Worm (Caenorhabditis elegans) whole organism, L2 larva: ENCODE data around the gene mtrf-1L.

Source experiments
- ZK546.5 ChIP-seq: sonication (generic microtip); optimal IDR thresholded peaks from 2 replicates; lab custom pipeline; 2017; ENCODE audit warnings: missing biosample characterization, missing genetic modification characterization
- alr-1 ChIP-seq: fragments of 150-350 bp; optimal IDR thresholded peaks from 2 replicates; lab custom pipeline; 2014; ENCODE audit warnings: missing biosample characterization, missing genetic modification characterization
- aly-2 ChIP-seq: fragments of 150-350 bp; optimal IDR thresholded peaks from 2 replicates; lab custom pipeline; 2014; ENCODE audit warnings: missing biosample characterization, missing genetic modification characterization
- blmp-1 ChIP-seq: sonication (generic microtip); optimal IDR thresholded peaks from 2 replicates; lab custom pipeline; 2017; ENCODE audit warnings: missing genetic modification characterization, mild to moderate bottlenecking, missing compliant biosample characterization, antibody characterized with exemption, moderate library complexity; ENCODE audit not compliant: insufficient read depth
- ceh-82 ChIP-seq: fragments of 150-350 bp; optimal IDR thresholded peaks from 2 replicates; lab custom pipeline; 2014; ENCODE audit warnings: missing biosample characterization, missing genetic modification characterization
- elt-1 ChIP-seq: fragments of 150-350 bp; optimal IDR thresholded peaks from 2 replicates; lab custom pipeline; 2014; ENCODE audit warnings: missing biosample characterization, missing genetic modification characterization
- nhr-11 ChIP-seq: fragments of 150-350 bp; optimal IDR thresholded peaks from 2 replicates; lab custom pipeline; 2014; ENCODE audit warnings: missing biosample characterization, missing genetic modification characterization
- nhr-12 ChIP-seq: fragments of 150-350 bp; optimal IDR thresholded peaks from 2 replicates; lab custom pipeline; 2014; ENCODE audit warnings: missing biosample characterization, missing genetic modification characterization
- nhr-21 ChIP-seq: fragments of 150-350 bp; optimal IDR thresholded peaks from 2 replicates; lab custom pipeline; 2014; ENCODE audit warnings: missing biosample characterization, missing genetic modification characterization
- nhr-237 ChIP-seq: fragments of 150-350 bp; optimal IDR thresholded peaks from 2 replicates; lab custom pipeline; 2014; ENCODE audit warnings: missing biosample characterization, missing genetic modification characterization
- skn-1 ChIP-seq: sonication (generic microtip); optimal IDR thresholded peaks from 2 replicates; lab custom pipeline; 2017; ENCODE audit warnings: missing biosample characterization, missing genetic modification characterization
- unc-55 ChIP-seq: fragments of 150-350 bp; sonication (generic microtip); optimal IDR thresholded peaks from 3 replicates; lab custom pipeline; 2014; ENCODE audit warnings: missing biosample characterization, missing genetic modification reagents, missing genetic modification characterization
- unc-62 ChIP-seq: fragments of 150-350 bp; optimal IDR thresholded peaks from 2 replicates; lab custom pipeline; 2014; ENCODE audit warnings: missing biosample characterization, missing genetic modification reagents, missing genetic modification characterization
- ztf-4 ChIP-seq: fragments of 150-350 bp; optimal IDR thresholded peaks from 2 replicates; lab custom pipeline; 2014; ENCODE audit warnings: missing biosample characterization, missing genetic modification characterization

- TF ChIP-seq nhr-12 (tag; lab: Kevin White, UChicago), result no peak
- no peak for TF ChIP-seq ztf-4 (tag; lab: Kevin White, UChicago)
- TF ChIP-seq skn-1, result no peak
- TF ChIP-seq nhr-21 (tag; lab: Kevin White, UChicago), result no peak
- TF ChIP-seq nhr-11, result no peak
- TF ChIP-seq nhr-237 (tag; lab: Kevin White, UChicago), result no peak
- TF ChIP-seq ZK546.5 (tag; lab: Kevin White, UChicago), result no peak
- no peak for TF ChIP-seq unc-62 (GFP tag; lab: Kevin White, UChicago)
- TF ChIP-seq unc-55 (GFP tag; lab: Kevin White, UChicago), result no peak
- no peak for TF ChIP-seq blmp-1 (tag; lab: Kevin White, UChicago)
- no peak for TF ChIP-seq ceh-82 (tag; lab: Kevin White, UChicago)
- TF ChIP-seq elt-1 (tag; lab: Kevin White, UChicago), result no peak
- TF ChIP-seq aly-2, result no peak
- TF ChIP-seq alr-1 (tag; lab: Kevin White, UChicago), result no peak
Measured at ce11 chrIV:5215092-5215491, 28.1 kb downstream of the mtrf-1L start, which contains the start of gene Y59E9AL.4.
